Fruit fly (Drosophila melanogaster) whole organism, embryonic: ENCODE measurements around the gene CG9372.

ENCODE experiments used
- BEAF-32 ChIP-seq: fragments of 200-800 bp; sonication (Bioruptor generic); optimal IDR thresholded peaks from 3 replicates; lab custom pipeline; 2017; ENCODE audit warnings: missing biosample characterization, missing genetic modification characterization, mild to moderate bottlenecking, moderate library complexity, missing genetic modification reagents
- Bdp1 ChIP-seq: fragments of 200-800 bp; sonication (Bioruptor generic); optimal IDR thresholded peaks from 3 replicates; lab custom pipeline; 2016; ENCODE audit warnings: missing biosample characterization, missing genetic modification characterization
- CG10147 ChIP-seq: fragments of 200-800 bp; sonication (Bioruptor generic); optimal IDR thresholded peaks from 2 replicates; lab custom pipeline; 2019; ENCODE audit warnings: missing biosample characterization, mild to moderate bottlenecking, missing genetic modification characterization, moderate library complexity
- CG12942 ChIP-seq: fragments of 200-800 bp; sonication (Bioruptor generic); optimal IDR thresholded peaks from 3 replicates; lab custom pipeline; 2016; ENCODE audit warnings: missing biosample characterization, missing genetic modification characterization
- CG14014 ChIP-seq: fragments of 200-800 bp; sonication (Bioruptor generic); IDR thresholded peaks from 2 replicates; pipeline ENCODE4 v1.3.6; 2022; ENCODE audit warnings: missing biosample characterization, missing genetic modification characterization
- CG17829 ChIP-seq: fragments of 200-800 bp; optimal IDR thresholded peaks from 2 replicates; lab custom pipeline; 2019; ENCODE audit warnings: missing biosample characterization, mild to moderate bottlenecking, missing genetic modification characterization, moderate library complexity
- CG18262 ChIP-seq: fragments of 200-800 bp; optimal IDR thresholded peaks from 3 replicates; lab custom pipeline; 2019; ENCODE audit warnings: missing biosample characterization, mild to moderate bottlenecking, missing genetic modification characterization, moderate library complexity
- CG30431 ChIP-seq: fragments of 200-800 bp; sonication (Bioruptor generic); optimal IDR thresholded peaks from 2 replicates; lab custom pipeline; 2017; ENCODE audit warnings: missing biosample characterization, missing genetic modification characterization
- CG3281 ChIP-seq: fragments of 200-800 bp; sonication (Bioruptor generic); optimal IDR thresholded peaks from 3 replicates; lab custom pipeline; 2017; ENCODE audit warnings: missing biosample characterization, mild to moderate bottlenecking, missing genetic modification characterization
- CG3726 ChIP-seq: fragments of 200-800 bp; sonication (Bioruptor generic); IDR thresholded peaks from 3 replicates; pipeline ENCODE4, ENCODE4 v1.3.6; 2022; ENCODE audit warnings: missing biosample characterization, missing genetic modification characterization
- CG4328 ChIP-seq: fragments of 200-800 bp; sonication (Bioruptor generic); optimal IDR thresholded peaks from 3 replicates; lab custom pipeline; 2017; ENCODE audit warnings: missing biosample characterization, missing genetic modification reagents, missing genetic modification characterization
- CG6683 ChIP-seq: fragments of 200-800 bp; sonication (Bioruptor generic); optimal IDR thresholded peaks from 2 replicates; lab custom pipeline; 2017; ENCODE audit warnings: missing biosample characterization, mild to moderate bottlenecking, missing genetic modification characterization, missing genetic modification reagents
- CG6791 ChIP-seq: fragments of 200-800 bp; sonication (Bioruptor generic); IDR thresholded peaks from 3 replicates; pipeline ENCODE4 v1.3.6; 2022; ENCODE audit warnings: missing biosample characterization, missing genetic modification characterization; ENCODE audit not compliant: partially characterized antibody
- CG7357 ChIP-seq: fragments of 200-800 bp; sonication (Bioruptor generic); IDR thresholded peaks from 3 replicates; pipeline ENCODE4 v1.3.6; 2022; ENCODE audit warnings: missing biosample characterization, missing genetic modification characterization
- CG7987 ChIP-seq: fragments of 200-800 bp; sonication (Bioruptor generic); optimal IDR thresholded peaks from 2 replicates; lab custom pipeline; 2018; ENCODE audit warnings: missing biosample characterization, mild to moderate bottlenecking, missing genetic modification characterization, moderate library complexity
- Dad ChIP-seq: fragments of 200-800 bp; sonication (Bioruptor generic); optimal IDR thresholded peaks from 3 replicates; lab custom pipeline; 2016; ENCODE audit warnings: missing biosample characterization, missing genetic modification characterization
- Dek ChIP-seq: fragments of 200-800 bp; sonication (Bioruptor generic); optimal IDR thresholded peaks from 3 replicates; lab custom pipeline; 2019; ENCODE audit warnings: missing biosample characterization, mild to moderate bottlenecking, missing genetic modification characterization, moderate library complexity
- Dip3 ChIP-seq: fragments of 200-800 bp; sonication (Bioruptor generic); optimal IDR thresholded peaks from 3 replicates; lab custom pipeline; 2016; ENCODE audit warnings: missing biosample characterization, missing genetic modification characterization
- Dll ChIP-seq: fragments of 200-800 bp; sonication (Bioruptor generic); IDR thresholded peaks from 4 replicates; pipeline ENCODE4 v1.3.6; 2022; ENCODE audit warnings: missing biosample characterization, missing genetic modification characterization; ENCODE audit not compliant: partially characterized antibody
- Fer1 ChIP-seq: fragments of 200-800 bp; sonication (Bioruptor generic); optimal IDR thresholded peaks from 2 replicates; lab custom pipeline; 2017; ENCODE audit warnings: missing biosample characterization, mild to moderate bottlenecking, missing genetic modification characterization
- HmgD ChIP-seq: fragments of 200-800 bp; sonication (Bioruptor generic); optimal IDR thresholded peaks from 3 replicates; lab custom pipeline; 2016; ENCODE audit warnings: missing biosample characterization, missing genetic modification characterization
- Kr ChIP-seq: fragments of 200-800 bp; sonication (Bioruptor generic); optimal IDR thresholded peaks from 2 replicates; lab custom pipeline; 2017; ENCODE audit warnings: missing biosample characterization, mild to moderate bottlenecking, missing genetic modification characterization
- Max ChIP-seq: fragments of 200-800 bp; sonication (Bioruptor generic); optimal IDR thresholded peaks from 2 replicates; lab custom pipeline; 2016; ENCODE audit warnings: missing biosample characterization, mild to moderate bottlenecking, missing genetic modification characterization
- NC2α ChIP-seq: fragments of 200-800 bp; sonication (Bioruptor generic); optimal IDR thresholded peaks from 2 replicates; lab custom pipeline; 2016; ENCODE audit warnings: missing biosample characterization, missing genetic modification characterization
- NK7.1 ChIP-seq: fragments of 200-800 bp; sonication (Bioruptor generic); optimal IDR thresholded peaks from 3 replicates; lab custom pipeline; 2016; ENCODE audit warnings: missing biosample characterization, missing genetic modification characterization
- Neu2 ChIP-seq: fragments of 200-800 bp; sonication (Bioruptor generic); optimal IDR thresholded peaks from 3 replicates; lab custom pipeline; 2016; ENCODE audit warnings: missing biosample characterization, missing genetic modification characterization, borderline replicate concordance
- Nf-YA ChIP-seq: fragments of 200-800 bp; sonication (Bioruptor generic); IDR thresholded peaks from 2 replicates; pipeline ENCODE4 v1.3.6; 2022; ENCODE audit warnings: missing biosample characterization, missing genetic modification characterization
- Nf-YC ChIP-seq: fragments of 200-800 bp; optimal IDR thresholded peaks from 3 replicates; lab custom pipeline; 2019; ENCODE audit warnings: missing biosample characterization, mild to moderate bottlenecking, missing genetic modification characterization, moderate library complexity
- bigmax ChIP-seq: fragments of 200-800 bp; sonication (Bioruptor generic); optimal IDR thresholded peaks from 2 replicates; lab custom pipeline; 2018; ENCODE audit warnings: missing biosample characterization, mild to moderate bottlenecking, missing genetic modification characterization
- cas ChIP-seq: fragments of 200-800 bp; sonication (Bioruptor generic); IDR thresholded peaks from 2 replicates; pipeline ENCODE4 v1.3.6; 2022; ENCODE audit warnings: missing biosample characterization, missing genetic modification characterization
- caup ChIP-seq: fragments of 200-800 bp; sonication (Bioruptor generic); optimal IDR thresholded peaks from 3 replicates; lab custom pipeline; 2017; ENCODE audit warnings: missing biosample characterization, mild to moderate bottlenecking, missing genetic modification characterization, moderate library complexity; ENCODE audit not compliant: severe bottlenecking
- chif ChIP-seq, 2 experiments: fragments of 200-800 bp; sonication (Bioruptor generic); optimal IDR thresholded peaks; 3 replicates each; lab custom pipeline; 2016; ENCODE audit warnings: missing biosample characterization in 2 of 2, missing genetic modification characterization in 2 of 2
- chm ChIP-seq: fragments of 200-800 bp; sonication (Bioruptor generic); IDR thresholded peaks from 2 replicates; pipeline ENCODE4 v1.3.6; 2022; ENCODE audit warnings: missing biosample characterization, missing genetic modification characterization
- dan ChIP-seq: fragments of 200-800 bp; sonication (Bioruptor generic); IDR thresholded peaks from 2 replicates; pipeline ENCODE4 v1.3.6; 2022; ENCODE audit warnings: missing biosample characterization, missing genetic modification characterization
- grau ChIP-seq: fragments of 200-800 bp; optimal IDR thresholded peaks from 3 replicates; lab custom pipeline; 2019; ENCODE audit warnings: missing biosample characterization, mild to moderate bottlenecking, missing genetic modification characterization, moderate library complexity
- gro ChIP-seq: fragments of 200-800 bp; sonication (Bioruptor generic); optimal IDR thresholded peaks from 2 replicates; lab custom pipeline; 2016; ENCODE audit warnings: missing biosample characterization, missing genetic modification characterization
- gsb-n ChIP-seq: fragments of 200-800 bp; sonication (Bioruptor generic); optimal IDR thresholded peaks from 3 replicates; lab custom pipeline; 2018; ENCODE audit warnings: missing biosample characterization, mild to moderate bottlenecking, missing genetic modification characterization
- ind ChIP-seq: fragments of 200-800 bp; sonication (Bioruptor generic); optimal IDR thresholded peaks from 3 replicates; lab custom pipeline; 2016; ENCODE audit warnings: missing biosample characterization, missing genetic modification characterization
- klu ChIP-seq: fragments of 200-800 bp; sonication (Bioruptor generic); IDR thresholded peaks from 2 replicates; pipeline ENCODE4 v1.3.6; 2022; ENCODE audit warnings: missing biosample characterization, missing genetic modification characterization
- knrl ChIP-seq: fragments of 200-800 bp; sonication (Bioruptor generic); IDR thresholded peaks from 3 replicates; pipeline ENCODE4 v1.3.6; 2022; ENCODE audit warnings: missing biosample characterization, missing genetic modification characterization; ENCODE audit not compliant: partially characterized antibody
- prd ChIP-seq, 3 experiments: fragments of >200 bp in 2 of 3; fragments of 200-800 bp in 1 of 3; sonication (Bioruptor generic) in 1 of 3; optimal IDR thresholded peaks in 2 of 3; IDR thresholded peaks in 1 of 3; 2 replicates in 2 of 3; 3 replicates in 1 of 3; pipeline versions ENCODE4 v1.3.6 to Lab custom; 2017 to 2022; ENCODE audit warnings: missing biosample characterization in 1 of 3, missing genetic modification characterization in 1 of 3
- pum ChIP-seq: fragments of 200-800 bp; sonication (Bioruptor generic); optimal IDR thresholded peaks from 2 replicates; lab custom pipeline; 2016; ENCODE audit warnings: missing biosample characterization, missing genetic modification characterization
- run ChIP-seq: fragments of 200-800 bp; sonication (Bioruptor generic); optimal IDR thresholded peaks from 3 replicates; lab custom pipeline; 2018; ENCODE audit warnings: missing biosample characterization, mild to moderate bottlenecking, missing genetic modification characterization
- slbo ChIP-seq: fragments of 200-800 bp; sonication (Bioruptor generic); IDR thresholded peaks from 2 replicates; pipeline ENCODE4 v1.3.6; 2022; ENCODE audit warnings: missing biosample characterization, missing genetic modification characterization
- stwl ChIP-seq: fragments of 200-800 bp; sonication (Bioruptor generic); optimal IDR thresholded peaks from 3 replicates; lab custom pipeline; 2018; ENCODE audit warnings: missing biosample characterization, mild to moderate bottlenecking, missing genetic modification characterization, moderate library complexity
- tna ChIP-seq: fragments of 200-800 bp; sonication (Bioruptor generic); IDR thresholded peaks from 2 replicates; pipeline ENCODE4 v1.3.6; 2022; ENCODE audit warnings: missing biosample characterization, missing genetic modification characterization; ENCODE audit not compliant: partially characterized antibody
- tup ChIP-seq: fragments of 200-800 bp; sonication (Bioruptor generic); optimal IDR thresholded peaks from 2 replicates; lab custom pipeline; 2016; ENCODE audit warnings: missing biosample characterization, mild to moderate bottlenecking, missing genetic modification characterization, moderate library complexity
- vfl ChIP-seq: fragments of 200-800 bp; sonication (Bioruptor generic); optimal IDR thresholded peaks from 2 replicates; lab custom pipeline; 2016; ENCODE audit warnings: missing biosample characterization, missing genetic modification characterization
- vvl ChIP-seq: fragments of 200-800 bp; sonication (Bioruptor generic); IDR thresholded peaks from 2 replicates; pipeline ENCODE4 v1.3.6; 2022; ENCODE audit warnings: missing biosample characterization, missing genetic modification characterization

The CG9372 gene

dm6 chr3L:19590422-19590821 is 15.6 kb upstream of the CG9372 start, which contains the start of gene CG14100 (continued):
- TF ChIP-seq Neu2 (GFP tag; lab: Kevin White, UChicago) (peak; percentile 100), Dll (0 out of 4 replicates have a peak, but pooled peaks have one; percentile 52), gsb-n (tag; lab: Kevin White, UChicago) (peak; percentile 100), Dad (GFP tag; lab: Kevin White, UChicago) (peak; percentile 100), gro (GFP tag; lab: Kevin White, UChicago) (peak; percentile 100), klu (GFP tag; lab: Robert Waterston, UW) (peak; percentile 100), CG7357 (peak; percentile 100), CG3281 (GFP tag; lab: Kevin White, UChicago) (peak; percentile 100), prd (optimal IDR thresholded peaks at IDR 0.05; lab: Kevin White, UChicago) (no peak), prd (GFP tag; IDR thresholded peaks at IDR 0.05; lab: Robert Waterston, UW) (peak; percentile 100), Dek (peak; percentile 100), CG30431 (GFP tag; lab: Kevin White, UChicago) (peak; percentile 100), Bdp1 (GFP tag; lab: Kevin White, UChicago) (peak; percentile 98), Dip3 (peak; percentile 100), Fer1 (GFP tag; lab: Kevin White, UChicago) (peak; percentile 100), vfl (GFP tag; lab: Kevin White, UChicago) (peak; percentile 100), CG10147 (peak; percentile 100), stwl (tag; lab: Kevin White, UChicago) (peak; percentile 99), NC2α (GFP tag; lab: Kevin White, UChicago) (peak; percentile 100), dan (GFP tag; lab: Robert Waterston, UW) (peak; percentile 100), run (tag; lab: Kevin White, UChicago) (peak; percentile 100), bigmax (GFP tag; lab: Kevin White, UChicago) (peak; percentile 95), grau (tag; lab: Kevin White, UChicago) (peak; percentile 100), CG17829 (tag; lab: Kevin White, UChicago) (peak; percentile 100), CG7987 (GFP tag; lab: Kevin White, UChicago) (peak; percentile 100), vvl (GFP tag; lab: Robert Waterston, UW) (peak; percentile 100), chm (GFP tag; lab: Robert Waterston, UW) (peak; percentile 100), Nf-YC (tag; lab: Kevin White, UChicago) (peak; percentile 97), slbo (GFP tag; lab: Robert Waterston, UW) (peak; percentile 100), Max (GFP tag; lab: Kevin White, UChicago) (peak; percentile 100), CG14014 (peak; percentile 100), CG6683 (peak; percentile 99), ind (GFP tag; lab: Kevin White, UChicago) (peak; percentile 100), NK7.1 (GFP tag; lab: Kevin White, UChicago) (peak; percentile 100), tna (GFP tag; lab: Robert Waterston, UW) (no peak), chif (GFP tag; optimal IDR thresholded peaks at IDR 0.05; lab: Kevin White, UChicago) (peak; percentile 100), BEAF-32 (GFP tag; lab: Kevin White, UChicago) (peak; percentile 63), caup (peak; percentile 100), Kr (GFP tag; lab: Kevin White, UChicago) (peak; percentile 99), Nf-YA (GFP tag; lab: Robert Waterston, UW) (peak; percentile 100), knrl (peak; percentile 52; the same call in 1 of the 3 replicates), CG4328 (GFP tag; lab: Kevin White, UChicago) (peak; percentile 100), pum (GFP tag; lab: Kevin White, UChicago) (peak; percentile 100), CG6791 (peak; percentile 38; the same call in 1 of the 3 replicates), CG12942 (GFP tag; lab: Kevin White, UChicago) (peak; percentile 100), cas (GFP tag; lab: Robert Waterston, UW) (peak; percentile 100), HmgD (peak; percentile 100), CG18262 (peak; percentile 100), CG3726 (GFP tag; lab: Robert Waterston, UW) (peak; percentile 100), tup (GFP tag; lab: Kevin White, UChicago) (peak; percentile 100)
